Worm (Caenorhabditis elegans) whole organism, young adult: ENCODE data around the gene F14H12.17.

Experiments
- B0019.2 ChIP-seq: fragments of 200-800 bp; sonication (Bioruptor generic); conservative IDR thresholded peaks from 2 replicates; pipeline ENCODE4 v1.3.6; 2022; ENCODE audit warnings: missing genetic modification reagents, missing genetic modification characterization, missing compliant biosample characterization
- B0035.1 ChIP-seq: sonication (generic microtip); optimal IDR thresholded peaks from 2 replicates; lab custom pipeline; 2016; ENCODE audit warnings: missing genetic modification characterization, mild to moderate bottlenecking, missing compliant biosample characterization, missing genotype, missing genetic modification reagents
- C17E4.6 ChIP-seq: fragments of 200-800 bp; sonication (Bioruptor generic); IDR thresholded peaks from 2 replicates; pipeline ENCODE4 v1.3.6; 2022; ENCODE audit warnings: missing genetic modification reagents, missing genetic modification characterization, missing compliant biosample characterization
- D2030.7 ChIP-seq: fragments of 200-800 bp; sonication (Bioruptor generic); IDR thresholded peaks from 2 replicates; pipeline ENCODE4 v1.3.6; 2022; ENCODE audit warnings: missing genetic modification reagents, missing genetic modification characterization, missing compliant biosample characterization
- F22D6.2 ChIP-seq: sonication (generic microtip); optimal IDR thresholded peaks from 2 replicates; lab custom pipeline; 2016; ENCODE audit warnings: mild to moderate bottlenecking, missing genetic modification characterization, missing compliant biosample characterization
- F37B4.10 ChIP-seq: fragments of 200-800 bp; sonication (Bioruptor generic); IDR thresholded peaks from 2 replicates; pipeline ENCODE4 v1.3.6; 2022; ENCODE audit warnings: missing genetic modification characterization, missing compliant biosample characterization
- F39B2.1 ChIP-seq: fragments of 200-800 bp; sonication (Bioruptor generic); IDR thresholded peaks from 2 replicates; pipeline ENCODE4 v1.3.6; 2022; ENCODE audit warnings: missing genetic modification reagents, missing genetic modification characterization, missing compliant biosample characterization
- F49E8.2 ChIP-seq: sonication (generic microtip); optimal IDR thresholded peaks from 3 replicates; lab custom pipeline; 2017; ENCODE audit warnings: missing genetic modification characterization, mild to moderate bottlenecking, missing compliant biosample characterization, antibody characterized with exemption, moderate library complexity; ENCODE audit not compliant: insufficient read depth
- F52B5.7 ChIP-seq: sonication (generic microtip); optimal IDR thresholded peaks from 2 replicates; lab custom pipeline; 2016; ENCODE audit warnings: mild to moderate bottlenecking, missing genetic modification characterization, missing compliant biosample characterization
- K12H6.12 ChIP-seq: fragments of 200-800 bp; sonication (Bioruptor generic); optimal IDR thresholded peaks from 2 replicates; lab custom pipeline; 2018; ENCODE audit warnings: mild to moderate bottlenecking, missing genetic modification characterization, missing compliant biosample characterization
- ama-1 ChIP-seq, 3 experiments: fragments of 150-350 bp in 1 of 3; sonication (generic microtip) in 2 of 3; optimal IDR thresholded peaks; 2 replicates each; lab custom pipeline; 2014 to 2018; ENCODE audit warnings: missing biosample characterization in 2 of 3, missing genetic modification characterization in 2 of 3, missing genetic modification reagents in 2 of 3
- atf-7 ChIP-seq: sonication (generic microtip); optimal IDR thresholded peaks from 2 replicates; lab custom pipeline; 2017; ENCODE audit warnings: mild to moderate bottlenecking, missing genetic modification characterization, missing compliant biosample characterization
- athp-1 ChIP-seq: sonication (generic microtip); optimal IDR thresholded peaks from 2 replicates; lab custom pipeline; 2017; ENCODE audit warnings: mild to moderate bottlenecking, missing genetic modification characterization, missing compliant biosample characterization
- attf-3 ChIP-seq: fragments of 200-800 bp; sonication (Bioruptor generic); conservative IDR thresholded peaks from 2 replicates; pipeline ENCODE4 v1.3.6; 2022; ENCODE audit warnings: missing genetic modification reagents, missing genetic modification characterization, missing compliant biosample characterization
- attf-5 ChIP-seq: fragments of 200-800 bp; sonication (Bioruptor generic); optimal IDR thresholded peaks from 2 replicates; lab custom pipeline; 2018; ENCODE audit warnings: mild to moderate bottlenecking, missing genetic modification characterization, missing compliant biosample characterization
- attf-6 ChIP-seq: fragments of 200-800 bp; sonication (Bioruptor generic); IDR thresholded peaks from 2 replicates; pipeline ENCODE4 v1.3.6; 2022; ENCODE audit warnings: missing genetic modification reagents, missing genetic modification characterization, missing compliant biosample characterization
- cebp-2 ChIP-seq: fragments of 200-800 bp; sonication (Bioruptor generic); IDR thresholded peaks from 2 replicates; pipeline ENCODE4 v1.3.6; 2022; ENCODE audit warnings: missing genetic modification characterization, missing compliant biosample characterization
- ceh-79 ChIP-seq: sonication (generic microtip); optimal IDR thresholded peaks from 2 replicates; lab custom pipeline; 2017; ENCODE audit warnings: mild to moderate bottlenecking, missing genetic modification characterization, missing compliant biosample characterization
- chd-7 ChIP-seq: sonication (generic microtip); optimal IDR thresholded peaks from 2 replicates; lab custom pipeline; 2016; ENCODE audit warnings: mild to moderate bottlenecking, missing genetic modification characterization, moderate library complexity, missing compliant biosample characterization
- dox-1 ChIP-seq: fragments of 200-800 bp; sonication (Bioruptor generic); IDR thresholded peaks from 2 replicates; pipeline ENCODE4 v1.3.6; 2022; ENCODE audit warnings: missing genetic modification reagents, missing genetic modification characterization, missing compliant biosample characterization
- fkh-3 ChIP-seq: sonication (generic microtip); optimal IDR thresholded peaks from 2 replicates; lab custom pipeline; 2016; ENCODE audit warnings: mild to moderate bottlenecking, missing genetic modification characterization, missing compliant biosample characterization
- gei-17 ChIP-seq: fragments of 200-800 bp; sonication (Bioruptor generic); optimal IDR thresholded peaks from 2 replicates; lab custom pipeline; 2018; ENCODE audit warnings: mild to moderate bottlenecking, missing genetic modification characterization, missing compliant biosample characterization
- hlh-12 ChIP-seq: sonication (generic microtip); optimal IDR thresholded peaks from 2 replicates; lab custom pipeline; 2016; ENCODE audit warnings: missing genetic modification characterization, missing compliant biosample characterization
- hlh-26 ChIP-seq: fragments of 200-800 bp; sonication (Bioruptor generic); conservative IDR thresholded peaks from 2 replicates; pipeline ENCODE4 v1.3.6; 2022; ENCODE audit warnings: missing genetic modification reagents, missing genetic modification characterization, missing compliant biosample characterization
- hrde-1 ChIP-seq: sonication (generic microtip); optimal IDR thresholded peaks from 2 replicates; lab custom pipeline; 2016; ENCODE audit warnings: missing genetic modification characterization, mild to moderate bottlenecking, missing compliant biosample characterization, moderate library complexity, missing genotype, missing genetic modification reagents, borderline replicate concordance
- let-526 ChIP-seq: fragments of 200-800 bp; sonication (Bioruptor generic); IDR thresholded peaks from 2 replicates; pipeline ENCODE4 v1.3.6; 2022; ENCODE audit warnings: missing genetic modification reagents, missing genetic modification characterization, missing compliant biosample characterization
- lin-35 ChIP-seq, 3 experiments: fragments of 150-350 bp in 2 of 3; sonication (generic microtip) in 1 of 3; optimal IDR thresholded peaks; 2 replicates each; lab custom pipeline; 2014 to 2018; ENCODE audit warnings: missing biosample characterization in 3 of 3, missing genetic modification characterization in 3 of 3, missing genetic modification reagents in 3 of 3
- lin-54 ChIP-seq: fragments of 200-800 bp; sonication (Bioruptor generic); optimal IDR thresholded peaks from 2 replicates; lab custom pipeline; 2018; ENCODE audit warnings: mild to moderate bottlenecking, missing genetic modification characterization, missing compliant biosample characterization
- lsy-27 ChIP-seq: sonication (generic microtip); optimal IDR thresholded peaks from 2 replicates; lab custom pipeline; 2017; ENCODE audit warnings: missing genetic modification characterization, mild to moderate bottlenecking, missing compliant biosample characterization, antibody characterized with exemption, missing genotype, borderline replicate concordance; ENCODE audit not compliant: insufficient read depth
- madf-10 ChIP-seq: sonication (generic microtip); optimal IDR thresholded peaks from 2 replicates; lab custom pipeline; 2016; ENCODE audit warnings: mild to moderate bottlenecking, missing genetic modification characterization, missing compliant biosample characterization
- madf-3 ChIP-seq: fragments of 200-800 bp; sonication (Bioruptor generic); IDR thresholded peaks from 2 replicates; pipeline ENCODE4 v1.3.6; 2022; ENCODE audit warnings: missing genetic modification reagents, missing genetic modification characterization, missing compliant biosample characterization
- nfya-2 ChIP-seq: fragments of 200-800 bp; sonication (Bioruptor generic); IDR thresholded peaks from 2 replicates; pipeline ENCODE4 v1.3.6; 2022; ENCODE audit warnings: missing genetic modification reagents, missing genetic modification characterization, missing compliant biosample characterization
- nhr-27 ChIP-seq: fragments of 200-800 bp; sonication (Bioruptor generic); optimal IDR thresholded peaks from 2 replicates; lab custom pipeline; 2018; ENCODE audit warnings: mild to moderate bottlenecking, missing genetic modification characterization, moderate library complexity, missing compliant biosample characterization
- nhr-80 ChIP-seq: sonication (generic microtip); optimal IDR thresholded peaks from 2 replicates; lab custom pipeline; 2016; ENCODE audit warnings: missing genetic modification characterization, missing compliant biosample characterization
- pbrm-1 ChIP-seq: fragments of 200-800 bp; sonication (Bioruptor generic); IDR thresholded peaks from 2 replicates; pipeline ENCODE4 v1.3.6; 2022; ENCODE audit warnings: missing genetic modification reagents, missing genetic modification characterization, missing compliant biosample characterization
- repo-1 ChIP-seq: sonication (generic microtip); optimal IDR thresholded peaks from 2 replicates; lab custom pipeline; 2017; ENCODE audit warnings: mild to moderate bottlenecking, missing genetic modification characterization, missing compliant biosample characterization
- rpc-1 ChIP-seq, 2 experiments: fragments of 150-350 bp in 1 of 2; sonication (generic microtip) in 1 of 2; optimal IDR thresholded peaks; 2 replicates each; lab custom pipeline; 2014 to 2018; ENCODE audit warnings: missing biosample characterization in 1 of 2, missing genetic modification characterization in 1 of 2, missing genetic modification reagents in 1 of 2, missing genotype in 1 of 2
- sea-2 ChIP-seq: fragments of 200-800 bp; sonication (Bioruptor generic); IDR thresholded peaks from 2 replicates; pipeline ENCODE4 v1.3.6; 2022; ENCODE audit warnings: missing genetic modification characterization, missing compliant biosample characterization
- snpc-3.4 ChIP-seq: sonication (generic microtip); optimal IDR thresholded peaks from 2 replicates; lab custom pipeline; 2017; ENCODE audit warnings: missing genetic modification characterization, mild to moderate bottlenecking, missing compliant biosample characterization, antibody characterized with exemption, moderate library complexity, missing genotype, missing genetic modification reagents
- somi-1 ChIP-seq: fragments of 200-800 bp; sonication (Bioruptor generic); optimal IDR thresholded peaks from 2 replicates; lab custom pipeline; 2018; ENCODE audit warnings: mild to moderate bottlenecking, missing genetic modification characterization, missing compliant biosample characterization
- sptf-2 ChIP-seq: fragments of 200-800 bp; sonication (Bioruptor generic); optimal IDR thresholded peaks from 2 replicates; lab custom pipeline; 2018; ENCODE audit warnings: mild to moderate bottlenecking, missing genetic modification characterization, missing compliant biosample characterization
- tbp1 ChIP-seq: fragments of 200-800 bp; sonication (Bioruptor generic); optimal IDR thresholded peaks from 2 replicates; lab custom pipeline; 2018; ENCODE audit warnings: mild to moderate bottlenecking, missing genetic modification characterization, missing compliant biosample characterization
- tlf-1 ChIP-seq: fragments of 200-800 bp; sonication (Bioruptor generic); optimal IDR thresholded peaks from 2 replicates; lab custom pipeline; 2018; ENCODE audit warnings: mild to moderate bottlenecking, missing genetic modification characterization, missing compliant biosample characterization
- zfh-2 ChIP-seq: fragments of 200-800 bp; sonication (Bioruptor generic); conservative IDR thresholded peaks from 2 replicates; pipeline ENCODE4 v1.3.6; 2022; ENCODE audit warnings: missing genetic modification reagents, missing genetic modification characterization, missing compliant biosample characterization
- ztf-26 ChIP-seq: sonication (generic microtip); optimal IDR thresholded peaks from 2 replicates; lab custom pipeline; 2017; ENCODE audit warnings: missing genetic modification characterization, missing compliant biosample characterization

F14H12.17 gene

ce11 chrX:4391680-4392079 is 28.6 kb upstream of the F14H12.17 start:
- TF ChIP-seq D2030.7 (GFP tag; lab: Robert Waterston, UW) (no peak), zfh-2 (GFP tag; lab: Robert Waterston, UW) (peak; percentile 33; the same call in 1 of the 2 replicates)

ce11 chrX:4388834-4389409 is 25.8 kb upstream of the F14H12.17 start, which contains the start of gene dpy-23:
Gene dpy-23 (plus strand): TSS chrX:4389359.
- TF ChIP-seq lin-35 (GFP tag; optimal IDR thresholded peaks at IDR 0.05; lab: Kevin White, UChicago) (peak in 1 of 3 experiments; percentile 75), K12H6.12 (peak; percentile 93), repo-1 (tag; lab: Kevin White, UChicago) (no peak), hlh-12 (no peak), hrde-1 (tag; lab: Kevin White, UChicago) (no peak), cebp-2 (GFP tag; lab: Robert Waterston, UW) (no peak), attf-6 (GFP tag; lab: Robert Waterston, UW) (no peak), madf-10 (tag; lab: Kevin White, UChicago) (peak; percentile 96), atf-7 (tag; lab: Kevin White, UChicago) (peak; percentile 72), C17E4.6 (GFP tag; lab: Robert Waterston, UW) (no peak), F49E8.2 (tag; lab: Kevin White, UChicago) (no peak), tlf-1 (GFP tag; lab: Kevin White, UChicago) (peak; percentile 38), nhr-80 (tag; lab: Kevin White, UChicago) (peak; percentile 87), tbp1 (GFP tag; lab: Kevin White, UChicago) (peak; percentile 49), athp-1 (tag; lab: Kevin White, UChicago) (peak; percentile 23), D2030.7 (GFP tag; lab: Robert Waterston, UW) (no peak), fkh-3 (tag; lab: Kevin White, UChicago) (no peak), chd-7 (tag; lab: Kevin White, UChicago) (peak; percentile 82), madf-3 (GFP tag; lab: Robert Waterston, UW) (peak; percentile 85), dox-1 (GFP tag; lab: Robert Waterston, UW) (peak; percentile 87), nhr-27 (no peak), ama-1 (optimal IDR thresholded peaks at IDR 0.05; lab: Kevin White, UChicago) (no peak), ama-1 (GFP tag; optimal IDR thresholded peaks at IDR 0.05; lab: Kevin White, UChicago) (no peak), gei-17 (GFP tag; lab: Kevin White, UChicago) (peak; percentile 73), zfh-2 (GFP tag; lab: Robert Waterston, UW) (peak; percentile 99), nfya-2 (GFP tag; lab: Robert Waterston, UW) (no peak), rpc-1 (optimal IDR thresholded peaks at IDR 0.05; lab: Kevin White, UChicago) (no peak), rpc-1 (tag; optimal IDR thresholded peaks at IDR 0.05; lab: Kevin White, UChicago) (no peak), F22D6.2 (peak; percentile 35), lsy-27 (tag; lab: Kevin White, UChicago) (no peak), somi-1 (GFP tag; lab: Kevin White, UChicago) (peak; percentile 86), B0035.1 (tag; lab: Kevin White, UChicago) (peak; percentile 12), sea-2 (GFP tag; lab: Robert Waterston, UW) (no peak), F52B5.7 (tag; lab: Kevin White, UChicago) (peak; percentile 4), let-526 (GFP tag; lab: Robert Waterston, UW) (peak; percentile 54; the same call in 1 of the 2 replicates), F39B2.1 (GFP tag; lab: Robert Waterston, UW) (no peak), F37B4.10 (GFP tag; lab: Robert Waterston, UW) (no peak), B0019.2 (GFP tag; lab: Robert Waterston, UW) (no peak), ztf-26 (tag; lab: Kevin White, UChicago) (peak; percentile 76), lin-54 (GFP tag; lab: Kevin White, UChicago) (peak; percentile 51), hlh-26 (no peak), snpc-3.4 (tag; lab: Kevin White, UChicago) (no peak), pbrm-1 (GFP tag; lab: Robert Waterston, UW) (peak; percentile 87), attf-3 (GFP tag; lab: Robert Waterston, UW) (no peak), sptf-2 (GFP tag; lab: Kevin White, UChicago) (no peak), attf-5 (GFP tag; lab: Kevin White, UChicago) (peak; percentile 93), ceh-79 (tag; lab: Kevin White, UChicago) (no peak)
